Worm (Caenorhabditis elegans) whole organism, L4 larva: Measurements from ENCODE around the gene lron-13.
A peak's percentile ranks its signal among the peaks of the same experiment; 100 is the strongest.

Experiments used
- hmg-1.1 ChIP-seq: fragments of 200-800 bp; sonication (Bioruptor generic); IDR thresholded peaks from 2 replicates; pipeline ENCODE4 v1.3.6; 2022; ENCODE audit warnings: missing genetic modification reagents, missing genetic modification characterization, missing compliant biosample characterization
- lim-7 ChIP-seq: fragments of 200-800 bp; sonication (Bioruptor generic); IDR thresholded peaks from 2 replicates; pipeline ENCODE4 v1.3.6; 2022; ENCODE audit warnings: missing genetic modification characterization, missing compliant biosample characterization
- madf-5 ChIP-seq, 2 experiments: fragments of 200-800 bp; sonication (Bioruptor generic); IDR thresholded peaks; 2 replicates each; pipeline ENCODE4 v1.3.6; 2022; ENCODE audit warnings: missing compliant biosample characterization in 2 of 2, missing genetic modification characterization in 2 of 2
- php-3 ChIP-seq: fragments of 200-800 bp; sonication (Bioruptor generic); IDR thresholded peaks from 2 replicates; pipeline ENCODE4 v1.3.6; 2022; ENCODE audit warnings: missing genetic modification reagents, missing genetic modification characterization, missing compliant biosample characterization
- saeg-2 ChIP-seq: fragments of 200-800 bp; sonication (Bioruptor generic); IDR thresholded peaks from 2 replicates; pipeline ENCODE4 v1.3.6; 2022; ENCODE audit warnings: missing genetic modification reagents, missing genetic modification characterization, missing compliant biosample characterization
- set-16 ChIP-seq: fragments of 200-800 bp; sonication (Bioruptor generic); IDR thresholded peaks from 2 replicates; pipeline ENCODE4 v1.3.6; 2022; ENCODE audit warnings: missing genetic modification reagents, missing genetic modification characterization, missing compliant biosample characterization

Gene lron-13

DNA sequence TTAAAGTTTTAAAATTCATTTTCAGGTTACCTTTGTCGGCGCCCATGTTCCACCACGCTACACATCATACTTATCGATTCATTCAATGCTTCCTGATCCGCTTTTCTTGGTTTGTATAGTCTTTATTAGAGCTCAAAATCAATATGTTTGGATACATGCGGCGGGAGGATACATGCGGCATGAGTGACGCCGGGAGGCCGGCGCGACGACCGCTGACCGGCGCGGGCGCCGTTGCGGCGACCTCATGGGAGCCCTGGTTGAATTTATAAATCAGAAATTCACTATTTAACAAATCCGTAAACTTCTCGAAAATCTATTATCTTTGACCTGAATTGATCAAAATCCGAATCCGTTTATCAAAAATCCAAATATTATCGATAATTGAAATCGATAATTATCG, 54.5 kb downstream of the lron-13 start:
- TF ChIP-seq set-16 (GFP tag; lab: Robert Waterston, UW) (peak; percentile 72), php-3 (GFP tag; lab: Robert Waterston, UW) (no peak)

ce11 chrIII:13585136-13585535, 57.9 kb downstream of the lron-13 start:
- TF ChIP-seq saeg-2 (GFP tag; lab: Robert Waterston, UW) (0 out of 2 replicates have a peak, but pooled peaks have one; percentile 19), lim-7 (GFP tag; lab: Robert Waterston, UW) (0 out of 2 replicates have a peak, but pooled peaks have one; percentile 48), hmg-1.1 (GFP tag; lab: Robert Waterston, UW) (peak; percentile 33; the same call in 1 of the 2 replicates), set-16 (GFP tag; lab: Robert Waterston, UW) (peak; percentile 44; the same call in 1 of the 2 replicates), madf-5 (GFP tag; IDR thresholded peaks at IDR 0.05; lab: Robert Waterston, UW) (0 out of 4 replicates have a peak, but pooled peaks of 1 of the 2 experiments have one; percentile 22)
